Worm (Caenorhabditis elegans): ENCODE measurements around the gene C07E3.9.
A peak's percentile ranks its signal among the peaks of the same experiment; 100 is the strongest.

The C07E3.9 gene

ce11 chrII:10360487-10360886, 9.9 kb downstream of the C07E3.9 start, which contains the start of gene C07E3.4:
C07E3.4 (plus strand) TSS chrII:10360787.
- TF ChIP-seq daf-8 (GFP tag; IDR thresholded peaks at IDR 0.05) (no peak), unc-62 (GFP tag; optimal IDR thresholded peaks at IDR 0.05 in 1 of 2) (peak in 1 of 2 experiments; percentile 35), unc-62 (tag; optimal IDR thresholded peaks at IDR 0.05) (no peak), nhr-25 (tag; optimal IDR thresholded peaks at IDR 0.05; ENCODE audit: borderline replicate concordance, insufficient read depth) (no peak), zip-2 (tag; optimal IDR thresholded peaks at IDR 0.05) (no peak), aha-1 (tag) (peak; percentile 27), lin-38 (GFP tag; IDR thresholded peaks at IDR 0.05) (no peak), ceh-44 (GFP tag; IDR thresholded peaks at IDR 0.05) (no peak)

- no peak for TF ChIP-seq ztf-7 (tag; optimal IDR thresholded peaks at IDR 0.05)
- no peak for TF ChIP-seq aly-2 (tag; optimal IDR thresholded peaks at IDR 0.05)
These were observed 16.6 kb downstream of the C07E3.9 start, which contains the start of gene ceh-57 for ce11 chrII:10367202-10367601. ceh-57 (minus strand) TSS chrII:10367296.

ce11 chrII:10369547-10370028, 19.0 kb downstream of the C07E3.9 start, which contains the start of gene ceh-58:
ceh-58 (minus strand) TSS chrII:10369597.
- no peak for TF ChIP-seq daf-12 (tag; optimal IDR thresholded peaks at IDR 0.05)
- no peak for TF ChIP-seq F10B5.3 (tag; optimal IDR thresholded peaks at IDR 0.05)
- no peak for TF ChIP-seq zfp-3 (GFP tag; conservative IDR thresholded peaks at IDR 0.05)
- no peak for TF ChIP-seq nhr-102 (tag; optimal IDR thresholded peaks at IDR 0.05)
- TF ChIP-seq rbr-2 (tag; optimal IDR thresholded peaks at IDR 0.05) = no peak
- no peak for TF ChIP-seq D1046.2 (GFP tag; IDR thresholded peaks at IDR 0.05)
- no peak for TF ChIP-seq unc-62 (GFP tag; optimal IDR thresholded peaks at IDR 0.05 in 1 of 2)
- TF ChIP-seq unc-62 (tag; optimal IDR thresholded peaks at IDR 0.05) = no peak
- no peak for TF ChIP-seq nhr-25 (tag; optimal IDR thresholded peaks at IDR 0.05; ENCODE audit: borderline replicate concordance, insufficient read depth)
- no peak for TF ChIP-seq zfp-2 (tag; optimal IDR thresholded peaks at IDR 0.05)
- TF ChIP-seq aha-1 (tag) = no peak
- no peak for TF ChIP-seq nhr-237 (tag; optimal IDR thresholded peaks at IDR 0.05)

ce11 chrII:10370826-10371225, 20.3 kb downstream of the C07E3.9 start:
- TF ChIP-seq zag-1 (tag; optimal IDR thresholded peaks at IDR 0.05) = no peak
- TF ChIP-seq daf-16 (GFP tag; optimal IDR thresholded peaks at IDR 0.05) = no peak
- TF ChIP-seq daf-16 (tag; optimal IDR thresholded peaks at IDR 0.05) = no peak
- TF ChIP-seq ceh-20 (GFP tag; IDR thresholded peaks at IDR 0.05) = no peak
- no peak for TF ChIP-seq Y75B8A.6 (GFP tag; IDR thresholded peaks at IDR 0.05)
- no peak for TF ChIP-seq snpc-4 (tag; optimal IDR thresholded peaks at IDR 0.05)
- TF ChIP-seq unc-62 (GFP tag; optimal IDR thresholded peaks at IDR 0.05 in 1 of 2) = peak in 1 of 2 experiments; percentile 60
- no peak for TF ChIP-seq unc-62 (tag; optimal IDR thresholded peaks at IDR 0.05)

ce11 chrII:10373016-10373415, 22.5 kb downstream of the C07E3.9 start:
- peak; percentile 39; the same call in 1 of the 2 replicates for TF ChIP-seq php-3 (GFP tag; IDR thresholded peaks at IDR 0.05)
- TF ChIP-seq hif-1 (tag; optimal IDR thresholded peaks at IDR 0.05) = no peak
- peak; percentile 31 for TF ChIP-seq dve-1 (tag; optimal IDR thresholded peaks at IDR 0.05; ENCODE audit: insufficient read depth)
- TF ChIP-seq aha-1 (tag) = peak; percentile 51
- TF ChIP-seq arid-1 (GFP tag; conservative IDR thresholded peaks at IDR 0.05) = no peak
- peak; percentile 4 for TF ChIP-seq hlh-11 (tag; optimal IDR thresholded peaks at IDR 0.05)
- TF ChIP-seq daf-16 (GFP tag; optimal IDR thresholded peaks at IDR 0.05) = no peak
- peak; percentile 99 for TF ChIP-seq daf-16 (tag; optimal IDR thresholded peaks at IDR 0.05)
- TF ChIP-seq lin-39 (tag; optimal IDR thresholded peaks at IDR 0.05) = no peak

- TF ChIP-seq php-3 (GFP tag; IDR thresholded peaks at IDR 0.05) = no peak
- TF ChIP-seq Y5F2A.4 (GFP tag; optimal IDR thresholded peaks at IDR 0.05) = no peak
- no peak for TF ChIP-seq daf-16 (GFP tag; optimal IDR thresholded peaks at IDR 0.05)
- TF ChIP-seq daf-16 (tag; optimal IDR thresholded peaks at IDR 0.05) = no peak
- TF ChIP-seq hif-1 (tag; optimal IDR thresholded peaks at IDR 0.05) = no peak
- TF ChIP-seq mep-1 (tag; optimal IDR thresholded peaks at IDR 0.05) = peak; percentile 30
- TF ChIP-seq T20F7.1 (GFP tag; optimal IDR thresholded peaks at IDR 0.05) = no peak
- peak; percentile 79 for TF ChIP-seq aha-1 (tag)
- TF ChIP-seq nhr-237 (tag; optimal IDR thresholded peaks at IDR 0.05) = no peak
- TF ChIP-seq ZK337.2 (GFP tag; IDR thresholded peaks at IDR 0.05) = no peak
- no peak for TF ChIP-seq zag-1 (tag; optimal IDR thresholded peaks at IDR 0.05)
- no peak for TF ChIP-seq unc-39 (tag; optimal IDR thresholded peaks at IDR 0.05)
- no peak for TF ChIP-seq spr-3 (GFP tag; optimal IDR thresholded peaks at IDR 0.05)
- TF ChIP-seq Y48G9A.11 (GFP tag; IDR thresholded peaks at IDR 0.05) = no peak
- TF ChIP-seq rbr-2 (tag; optimal IDR thresholded peaks at IDR 0.05) = peak; percentile 7
- no peak for TF ChIP-seq D1046.2 (GFP tag; IDR thresholded peaks at IDR 0.05)
- TF ChIP-seq T26A8.4 (GFP tag; IDR thresholded peaks at IDR 0.05) = no peak
- TF ChIP-seq hlh-11 (tag; optimal IDR thresholded peaks at IDR 0.05) = no peak
- no peak for TF ChIP-seq vab-7 (GFP tag; IDR thresholded peaks at IDR 0.05)
These were observed 23.1 kb downstream of the C07E3.9 start for ce11 chrII:10373536-10374169.
